Worm (Caenorhabditis elegans) whole organism, L1 larva: ENCODE measurements around the gene C16C8.22.

Experiments
- F16B12.6 ChIP-seq: fragments of 150-350 bp; optimal IDR thresholded peaks from 2 replicates; lab custom pipeline; 2014; ENCODE audit warnings: missing biosample characterization, missing genetic modification characterization
- aha-1 ChIP-seq: fragments of 150-350 bp; optimal IDR thresholded peaks from 2 replicates; lab custom pipeline; 2014; ENCODE audit warnings: missing biosample characterization, missing genetic modification characterization
- aly-2 ChIP-seq: fragments of 150-350 bp; optimal IDR thresholded peaks from 2 replicates; lab custom pipeline; 2014; ENCODE audit warnings: missing biosample characterization, missing genetic modification characterization
- blmp-1 ChIP-seq: fragments of 150-350 bp; optimal IDR thresholded peaks from 2 replicates; lab custom pipeline; 2014; ENCODE audit warnings: missing biosample characterization, missing genetic modification characterization
- ceh-8 ChIP-seq: fragments of 200-800 bp; sonication (Bioruptor generic); optimal IDR thresholded peaks from 2 replicates; lab custom pipeline; 2018; ENCODE audit warnings: mild to moderate bottlenecking, missing genetic modification characterization, moderate library complexity, missing compliant biosample characterization
- ceh-82 ChIP-seq, 3 experiments: fragments of 150-350 bp in 1 of 3; sonication (generic microtip) in 2 of 3; optimal IDR thresholded peaks; 2 replicates each; lab custom pipeline; 2014 to 2017; ENCODE audit warnings: missing biosample characterization in 3 of 3, missing genetic modification characterization in 3 of 3
- ceh-90 ChIP-seq: sonication (generic microtip); optimal IDR thresholded peaks from 2 replicates; lab custom pipeline; 2016; ENCODE audit warnings: missing genetic modification characterization, missing compliant biosample characterization
- efl-3 ChIP-seq: fragments of 200-800 bp; sonication (Bioruptor generic); optimal IDR thresholded peaks from 2 replicates; lab custom pipeline; 2018; ENCODE audit warnings: mild to moderate bottlenecking, missing genetic modification characterization, missing compliant biosample characterization
- egl-13 ChIP-seq: sonication (generic microtip); optimal IDR thresholded peaks from 2 replicates; lab custom pipeline; 2016; ENCODE audit warnings: missing genotype, missing genetic modification reagents, missing genetic modification characterization, missing compliant biosample characterization
- fkh-4 ChIP-seq: sonication (generic microtip); optimal IDR thresholded peaks from 2 replicates; lab custom pipeline; 2016; ENCODE audit warnings: missing compliant biosample characterization, missing genetic modification characterization, borderline replicate concordance
- fos-1 ChIP-seq: fragments of 150-350 bp; optimal IDR thresholded peaks from 2 replicates; lab custom pipeline; 2014; ENCODE audit warnings: missing biosample characterization, missing genetic modification characterization
- hlh-17 ChIP-seq: fragments of 200-800 bp; sonication (Bioruptor generic); optimal IDR thresholded peaks from 2 replicates; lab custom pipeline; 2018; ENCODE audit warnings: missing genetic modification characterization, mild to moderate bottlenecking, missing compliant biosample characterization, moderate library complexity, borderline replicate concordance
- hpl-2 ChIP-seq: fragments of 150-350 bp; optimal IDR thresholded peaks from 2 replicates; lab custom pipeline; 2014; ENCODE audit warnings: missing biosample characterization, missing genetic modification reagents, missing genetic modification characterization
- irx-1 ChIP-seq: sonication (generic microtip); optimal IDR thresholded peaks from 2 replicates; lab custom pipeline; 2016; ENCODE audit warnings: missing genetic modification characterization, missing compliant biosample characterization
- lin-14 ChIP-seq: fragments of 200-800 bp; sonication (Bioruptor generic); optimal IDR thresholded peaks from 2 replicates; lab custom pipeline; 2018; ENCODE audit warnings: mild to moderate bottlenecking, missing genetic modification characterization, moderate library complexity, missing compliant biosample characterization
- lin-15B ChIP-seq: fragments of 150-350 bp; sonication (generic microtip); optimal IDR thresholded peaks from 3 replicates; lab custom pipeline; 2014; ENCODE audit warnings: missing biosample characterization, missing genetic modification characterization
- lin-35 ChIP-seq, 2 experiments: fragments of 150-350 bp; optimal IDR thresholded peaks; 2 replicates each; lab custom pipeline; 2014; ENCODE audit warnings: missing biosample characterization in 2 of 2, missing genetic modification characterization in 2 of 2, missing genetic modification reagents in 2 of 2
- lsy-2 ChIP-seq, 2 experiments: fragments of 150-350 bp; optimal IDR thresholded peaks; 2 replicates each; lab custom pipeline; 2014; ENCODE audit warnings: missing biosample characterization in 2 of 2, missing genetic modification characterization in 2 of 2
- mdl-1 ChIP-seq, 2 experiments: fragments of 150-350 bp; optimal IDR thresholded peaks; 2 replicates each; lab custom pipeline; 2014 to 2017; ENCODE audit warnings: missing biosample characterization in 2 of 2, missing genetic modification characterization in 2 of 2, inconsistent platforms in 1 of 2
- nhr-12 ChIP-seq: sonication (generic microtip); optimal IDR thresholded peaks from 2 replicates; lab custom pipeline; 2017; ENCODE audit warnings: missing biosample characterization, missing genetic modification characterization
- nhr-19 ChIP-seq: fragments of 200-800 bp; sonication (Bioruptor generic); conservative IDR thresholded peaks from 2 replicates; pipeline ENCODE4 v1.3.6; 2022; ENCODE audit warnings: missing genetic modification characterization, missing compliant biosample characterization
- nhr-237 ChIP-seq: fragments of 150-350 bp; optimal IDR thresholded peaks from 2 replicates; lab custom pipeline; 2014; ENCODE audit warnings: missing biosample characterization, missing genetic modification characterization
- nhr-28 ChIP-seq: fragments of 150-350 bp; optimal IDR thresholded peaks from 2 replicates; lab custom pipeline; 2014; ENCODE audit warnings: missing biosample characterization, missing genetic modification characterization
- nhr-47 ChIP-seq: sonication (generic microtip); optimal IDR thresholded peaks from 2 replicates; lab custom pipeline; 2016; ENCODE audit warnings: mild to moderate bottlenecking, missing genetic modification characterization, moderate library complexity, missing compliant biosample characterization
- nhr-85 ChIP-seq: sonication (generic microtip); peaks from one replicate; lab custom pipeline; 2016; ENCODE audit warnings: missing genetic modification characterization, inconsistent platforms, missing compliant biosample characterization
- pax-3 ChIP-seq: fragments of 200-800 bp; sonication (Bioruptor generic); optimal IDR thresholded peaks from 2 replicates; lab custom pipeline; 2018; ENCODE audit warnings: mild to moderate bottlenecking, missing genetic modification characterization, moderate library complexity, missing compliant biosample characterization
- pqm-1 ChIP-seq: sonication (generic microtip); optimal IDR thresholded peaks from 3 replicates; lab custom pipeline; 2017; ENCODE audit warnings: missing biosample characterization, missing genetic modification characterization
- rnt-1 ChIP-seq: sonication (generic microtip); optimal IDR thresholded peaks from 2 replicates; lab custom pipeline; 2016; ENCODE audit warnings: mild to moderate bottlenecking, missing genetic modification characterization, moderate library complexity, missing compliant biosample characterization
- snpc-4 ChIP-seq: fragments of 150-350 bp; optimal IDR thresholded peaks from 2 replicates; lab custom pipeline; 2014; ENCODE audit warnings: missing biosample characterization, missing genetic modification characterization
- sox-4 ChIP-seq: sonication (generic microtip); optimal IDR thresholded peaks from 2 replicates; lab custom pipeline; 2016; ENCODE audit warnings: missing genetic modification characterization, missing compliant biosample characterization
- sptf-1 ChIP-seq: fragments of 150-350 bp; optimal IDR thresholded peaks from 2 replicates; lab custom pipeline; 2014; ENCODE audit warnings: missing biosample characterization, missing genetic modification characterization
- unc-30 ChIP-seq: sonication (generic microtip); optimal IDR thresholded peaks from 2 replicates; lab custom pipeline; 2017; ENCODE audit warnings: missing biosample characterization, missing genetic modification characterization
- unc-62 ChIP-seq: fragments of 150-350 bp; optimal IDR thresholded peaks from 2 replicates; lab custom pipeline; 2014; ENCODE audit warnings: missing biosample characterization, missing genetic modification reagents, missing genetic modification characterization
- unc-98 ChIP-seq: fragments of 200-800 bp; sonication (Bioruptor generic); IDR thresholded peaks from 2 replicates; pipeline ENCODE4 v1.3.6; 2022; ENCODE audit warnings: missing genetic modification characterization, missing compliant biosample characterization
- vab-15 ChIP-seq: sonication (generic microtip); optimal IDR thresholded peaks from 2 replicates; lab custom pipeline; 2017; ENCODE audit warnings: missing genotype, mild to moderate bottlenecking, missing genetic modification characterization, missing compliant biosample characterization
- xbp-1 ChIP-seq: sonication (generic microtip); optimal IDR thresholded peaks from 2 replicates; lab custom pipeline; 2016; ENCODE audit warnings: missing genetic modification characterization, missing compliant biosample characterization
- zag-1 ChIP-seq: fragments of 150-350 bp; optimal IDR thresholded peaks from 2 replicates; lab custom pipeline; 2014; ENCODE audit warnings: missing biosample characterization, missing genetic modification characterization

The C16C8.22 gene

ce11 chrII:3438280-3438679 is 4.8 kb downstream of the C16C8.22 start:
- no peak for TF ChIP-seq sox-4 (tag; lab: Kevin White, UChicago)
- no peak for TF ChIP-seq unc-98 (GFP tag; lab: Robert Waterston, UW)
- TF ChIP-seq nhr-28 (tag; lab: Kevin White, UChicago) = no peak
- peak; percentile 90 for TF ChIP-seq blmp-1 (tag; lab: Kevin White, UChicago)

ce11 chrII:3437393-3437792 is 5.7 kb downstream of the C16C8.22 start:
- TF ChIP-seq xbp-1 (tag; lab: Kevin White, UChicago) (no peak), sptf-1 (tag; lab: Kevin White, UChicago) (no peak), fos-1 (no peak), efl-3 (GFP tag; lab: Kevin White, UChicago) (no peak), snpc-4 (tag; lab: Kevin White, UChicago) (no peak), vab-15 (no peak), nhr-12 (tag; lab: Kevin White, UChicago) (no peak)

ce11 chrII:3436412-3436811 is 6.6 kb downstream of the C16C8.22 start, which contains the start of gene skpo-2:
skpo-2 (minus strand) TSS chrII:3436512.
- no peak for TF ChIP-seq nhr-12 (tag; lab: Kevin White, UChicago)
- no peak for TF ChIP-seq rnt-1 (tag; lab: Kevin White, UChicago)
- no peak for TF ChIP-seq mdl-1 (tag; optimal IDR thresholded peaks at IDR 0.05; lab: Kevin White, UChicago)
- no peak for TF ChIP-seq hpl-2 (GFP tag; lab: Kevin White, UChicago)
- no peak for TF ChIP-seq fkh-4 (tag; lab: Kevin White, UChicago)
- no peak for TF ChIP-seq nhr-85 (tag; lab: Kevin White, UChicago)
- TF ChIP-seq nhr-28 (tag; lab: Kevin White, UChicago) = no peak
- TF ChIP-seq nhr-237 = no peak
- TF ChIP-seq unc-30 (tag; lab: Kevin White, UChicago) = no peak
- TF ChIP-seq ceh-90 (tag; lab: Kevin White, UChicago) = no peak
- TF ChIP-seq ceh-82 (tag; optimal IDR thresholded peaks at IDR 0.05; lab: Kevin White, UChicago) = no peak
- no peak for TF ChIP-seq aha-1
- TF ChIP-seq ceh-8 (GFP tag; lab: Kevin White, UChicago) = no peak
- TF ChIP-seq hlh-17 (GFP tag; lab: Kevin White, UChicago) = no peak

ce11 chrII:3434893-3435503 is 8.1 kb downstream of the C16C8.22 start:
- TF ChIP-seq pqm-1 (no peak), lsy-2 (tag; optimal IDR thresholded peaks at IDR 0.05; lab: Kevin White, UChicago) (no peak), lin-14 (GFP tag; lab: Kevin White, UChicago) (peak; percentile 37), nhr-19 (GFP tag; lab: Robert Waterston, UW) (no peak), lin-35 (GFP tag; optimal IDR thresholded peaks at IDR 0.05; lab: Kevin White, UChicago) (no peak), snpc-4 (tag; lab: Kevin White, UChicago) (peak; percentile 75), hlh-17 (GFP tag; lab: Kevin White, UChicago) (no peak), egl-13 (tag; lab: Kevin White, UChicago) (no peak)
- TF ChIP-seq, all 84 proteins: peak for 2

ce11 chrII:3429400-3429799 is 13.7 kb downstream of the C16C8.22 start, which contains the start of gene C16C8.18:
C16C8.18 (plus strand) TSS chrII:3429700.
- TF ChIP-seq lin-15B (no peak), aly-2 (tag; lab: Kevin White, UChicago) (no peak), blmp-1 (tag; lab: Kevin White, UChicago) (no peak), F16B12.6 (no peak), nhr-47 (tag; lab: Kevin White, UChicago) (no peak), irx-1 (tag; lab: Kevin White, UChicago) (no peak), unc-62 (no peak), zag-1 (tag; lab: Kevin White, UChicago) (no peak), pax-3 (tag; lab: Kevin White, UChicago) (no peak)
